Fruit fly (Drosophila melanogaster): Measurements from ENCODE around the gene Dnali1.

The Dnali1 gene

dm6 chr3R:11859103-11859502, 34.0 kb downstream of the Dnali1 start:
- TF ChIP-seq CG14441 (GFP tag; IDR thresholded peaks at IDR 0.05) (no peak), CG16815 (GFP tag; optimal IDR thresholded peaks at IDR 0.05) (no peak), E2f1 (GFP tag; IDR thresholded peaks at IDR 0.05) (0 out of 2 replicates have a peak, but pooled peaks have one; percentile 15), sug (tag; optimal IDR thresholded peaks at IDR 0.05) (no peak), nom (GFP tag; optimal IDR thresholded peaks at IDR 0.05) (peak; percentile 83), CG2202 (tag; optimal IDR thresholded peaks at IDR 0.05) (no peak), Drgx (GFP tag; IDR thresholded peaks at IDR 0.05) (0 out of 2 replicates have a peak, but pooled peaks have one; percentile 26), CG5245 (GFP tag; optimal IDR thresholded peaks at IDR 0.05) (no peak), bsh (GFP tag; optimal IDR thresholded peaks at IDR 0.05) (peak in 1 of 2 experiments; percentile 38)

- TF ChIP-seq Side (GFP tag; optimal IDR thresholded peaks at IDR 0.05) = no peak
- TF ChIP-seq Adf1 (GFP tag; IDR thresholded peaks at IDR 0.05) = no peak
- TF ChIP-seq CG15601 (tag; optimal IDR thresholded peaks at IDR 0.05) = no peak
- TF ChIP-seq CG1832 (GFP tag; optimal IDR thresholded peaks at IDR 0.05) = peak; percentile 28
- no peak for TF ChIP-seq bcd (GFP tag; optimal IDR thresholded peaks at IDR 0.05)
- TF ChIP-seq Rfx (GFP tag; IDR thresholded peaks at IDR 0.05) = 0 out of 2 replicates have a peak, but pooled peaks have one; percentile 24
- no peak for TF ChIP-seq run (tag; optimal IDR thresholded peaks at IDR 0.05)
- no peak for TF ChIP-seq corto (GFP tag; optimal IDR thresholded peaks at IDR 0.05)
- peak; percentile 19 for TF ChIP-seq abd-A (tag; optimal IDR thresholded peaks at IDR 0.05)
- peak; percentile 39 for TF ChIP-seq Deaf1 (tag; optimal IDR thresholded peaks at IDR 0.05)
- TF ChIP-seq Blimp-1 (GFP tag; optimal IDR thresholded peaks at IDR 0.05) = peak; percentile 69
- TF ChIP-seq caup (GFP tag; optimal IDR thresholded peaks at IDR 0.05; ENCODE audit: severe bottlenecking) = no peak
- TF ChIP-seq prd (optimal IDR thresholded peaks at IDR 0.05) = no peak
- no peak for TF ChIP-seq prd (GFP tag; IDR thresholded peaks at IDR 0.05)
Observed at dm6 chr3R:11856295-11856694, 36.8 kb downstream of the Dnali1 start.

dm6 chr3R:11855156-11855555, 37.9 kb downstream of the Dnali1 start:
- TF ChIP-seq dimm (GFP tag; IDR thresholded peaks at IDR 0.05) (peak; percentile 20; the same call in 1 of the 2 replicates), Fer1 (GFP tag; optimal IDR thresholded peaks at IDR 0.05) (no peak), CG2116 (GFP tag; optimal IDR thresholded peaks at IDR 0.05) (no peak), twi (tag; optimal IDR thresholded peaks at IDR 0.05) (no peak), ci (GFP tag; IDR thresholded peaks at IDR 0.05) (peak; percentile 17; the same call in 1 of the 3 replicates), CG12155 (GFP tag; optimal IDR thresholded peaks at IDR 0.05) (no peak), Drgx (GFP tag; IDR thresholded peaks at IDR 0.05) (no peak), CG8388 (GFP tag; optimal IDR thresholded peaks at IDR 0.05) (peak; percentile 17), eve (GFP tag; optimal IDR thresholded peaks at IDR 0.05) (no peak), CG6689 (GFP tag; IDR thresholded peaks at IDR 0.05) (peak; percentile 42; the same call in 1 of the 2 replicates), zfh2 (GFP tag; optimal IDR thresholded peaks at IDR 0.05) (no peak), Ptx1 (GFP tag; IDR thresholded peaks at IDR 0.05) (peak; percentile 61), al (GFP tag; IDR thresholded peaks at IDR 0.05) (0 out of 2 replicates have a peak, but pooled peaks have one; percentile 18), CG7745 (tag; optimal IDR thresholded peaks at IDR 0.05) (no peak), Nf-YB (GFP tag; optimal IDR thresholded peaks at IDR 0.05) (no peak), CG30020 (tag; optimal IDR thresholded peaks at IDR 0.05) (no peak), D19A (tag; optimal IDR thresholded peaks at IDR 0.05) (peak; percentile 7), nmo (GFP tag; optimal IDR thresholded peaks at IDR 0.05) (peak; percentile 19), CG4360 (GFP tag; IDR thresholded peaks at IDR 0.05) (no peak), CG9609 (GFP tag; optimal IDR thresholded peaks at IDR 0.05) (no peak), phol (tag; optimal IDR thresholded peaks at IDR 0.05) (peak; percentile 30), dpn (GFP tag; optimal IDR thresholded peaks at IDR 0.05) (peak in 1 of 2 experiments; percentile 11), Scr (GFP tag; IDR thresholded peaks at IDR 0.05; ENCODE audit: partially characterized antibody) (no peak), gfzf (GFP tag; optimal IDR thresholded peaks at IDR 0.05) (no peak), Rfx (GFP tag; IDR thresholded peaks at IDR 0.05) (peak; percentile 42; the same call in 1 of the 2 replicates), sc (optimal IDR thresholded peaks at IDR 0.05) (no peak), sc (GFP tag; optimal IDR thresholded peaks at IDR 0.05) (no peak), Bteb2 (GFP tag; optimal IDR thresholded peaks at IDR 0.05) (no peak)

All from whole organism, embryonic.